Fruit fly (Drosophila melanogaster) whole organism, embryonic: Measurements from ENCODE around the gene Zip88E.

Source experiments
- Blimp-1 ChIP-seq: fragments of 200-800 bp; sonication (Bioruptor generic); optimal IDR thresholded peaks from 3 replicates; lab custom pipeline; 2018; ENCODE audit warnings: missing biosample characterization, missing genetic modification characterization, mild to moderate bottlenecking, moderate library complexity, missing genetic modification reagents
- Bteb2 ChIP-seq: fragments of 200-800 bp; sonication (Bioruptor generic); optimal IDR thresholded peaks from 2 replicates; lab custom pipeline; 2016; ENCODE audit warnings: missing biosample characterization, missing genetic modification characterization
- CG10274 ChIP-seq: fragments of 200-800 bp; sonication (Bioruptor generic); optimal IDR thresholded peaks from 3 replicates; lab custom pipeline; 2017; ENCODE audit warnings: missing biosample characterization, mild to moderate bottlenecking, missing genetic modification characterization
- CG11093 ChIP-seq: fragments of 200-800 bp; sonication (Bioruptor generic); IDR thresholded peaks from 3 replicates; pipeline ENCODE4 v1.3.6; 2022; ENCODE audit warnings: missing biosample characterization, missing genetic modification characterization
- CG13123 ChIP-seq: fragments of 200-800 bp; sonication (Bioruptor generic); optimal IDR thresholded peaks from 2 replicates; lab custom pipeline; 2016; ENCODE audit warnings: missing biosample characterization, missing genetic modification characterization
- CG13287 ChIP-seq: fragments of 200-800 bp; sonication (Bioruptor generic); IDR thresholded peaks from 2 replicates; pipeline ENCODE4 v1.3.6; 2022; ENCODE audit warnings: missing biosample characterization, missing genetic modification characterization; ENCODE audit not compliant: partially characterized antibody
- CG13775 ChIP-seq: fragments of 200-800 bp; sonication (Bioruptor generic); optimal IDR thresholded peaks from 3 replicates; lab custom pipeline; 2017; ENCODE audit warnings: missing biosample characterization, mild to moderate bottlenecking, missing genetic modification characterization
- CG17568 ChIP-seq: fragments of 200-800 bp; sonication (Bioruptor generic); optimal IDR thresholded peaks from 2 replicates; lab custom pipeline; 2018; ENCODE audit warnings: missing biosample characterization, mild to moderate bottlenecking, missing genetic modification characterization, moderate library complexity
- CG2712 ChIP-seq: fragments of 200-800 bp; optimal IDR thresholded peaks from 3 replicates; lab custom pipeline; 2019; ENCODE audit warnings: missing biosample characterization, mild to moderate bottlenecking, missing genetic modification characterization, moderate library complexity
- CG2889 ChIP-seq: fragments of 200-800 bp; sonication (Bioruptor generic); IDR thresholded peaks from 3 replicates; pipeline ENCODE4 v1.3.6; 2022; ENCODE audit warnings: missing biosample characterization, missing genetic modification characterization
- CG3163 ChIP-seq: fragments of 200-800 bp; sonication (Bioruptor generic); optimal IDR thresholded peaks from 3 replicates; lab custom pipeline; 2016; ENCODE audit warnings: missing biosample characterization, missing genetic modification characterization
- CG3847 ChIP-seq: fragments of 200-800 bp; sonication (Bioruptor generic); IDR thresholded peaks from 2 replicates; pipeline ENCODE4 v1.3.6; 2022; ENCODE audit warnings: missing biosample characterization, missing genetic modification characterization
- CG4360 ChIP-seq: fragments of 200-800 bp; sonication (Bioruptor generic); IDR thresholded peaks from 2 replicates; pipeline ENCODE4 v1.3.6; 2022; ENCODE audit warnings: missing biosample characterization, missing genetic modification characterization
- CG6175 ChIP-seq: fragments of 200-800 bp; sonication (Bioruptor generic); IDR thresholded peaks from 3 replicates; pipeline ENCODE4 v1.3.6; 2022; ENCODE audit warnings: missing biosample characterization, missing genetic modification characterization
- CG6689 ChIP-seq: fragments of 200-800 bp; sonication (Bioruptor generic); IDR thresholded peaks from 2 replicates; pipeline ENCODE4 v1.3.6; 2022; ENCODE audit warnings: missing biosample characterization, missing genetic modification characterization
- CG7786 ChIP-seq: fragments of 200-800 bp; sonication (Bioruptor generic); optimal IDR thresholded peaks from 2 replicates; lab custom pipeline; 2016; ENCODE audit warnings: missing biosample characterization, missing genetic modification characterization
- CoRest ChIP-seq: fragments of 200-800 bp; sonication (Bioruptor generic); optimal IDR thresholded peaks from 3 replicates; lab custom pipeline; 2018; ENCODE audit warnings: missing biosample characterization, mild to moderate bottlenecking, missing genetic modification characterization, moderate library complexity
- Doc3 ChIP-seq: fragments of 200-800 bp; sonication (Bioruptor generic); IDR thresholded peaks from 3 replicates; pipeline ENCODE4 v1.3.6; 2022; ENCODE audit warnings: missing biosample characterization, missing genetic modification characterization; ENCODE audit not compliant: partially characterized antibody
- Hr51 ChIP-seq, 2 experiments: fragments of 200-800 bp; sonication (Bioruptor generic); optimal IDR thresholded peaks; 2 replicates in 1 of 2; 3 replicates in 1 of 2; lab custom pipeline; 2016 to 2018; ENCODE audit warnings: missing biosample characterization in 2 of 2, missing genetic modification characterization in 2 of 2, mild to moderate bottlenecking in 1 of 2, moderate library complexity in 1 of 2
- Hsf ChIP-seq: fragments of 200-800 bp; sonication (Bioruptor generic); optimal IDR thresholded peaks from 3 replicates; lab custom pipeline; 2016; ENCODE audit warnings: missing biosample characterization, missing genetic modification characterization
- Med ChIP-seq: fragments of 200-800 bp; sonication (Bioruptor generic); peaks from one replicate; lab custom pipeline; 2016; ENCODE audit warnings: missing biosample characterization, missing genetic modification characterization, mild to moderate bottlenecking, inconsistent platforms, moderate library complexity
- Poxn ChIP-seq: fragments of 200-800 bp; sonication (Bioruptor generic); IDR thresholded peaks from 2 replicates; pipeline ENCODE4 v1.3.6; 2022; ENCODE audit warnings: missing biosample characterization, missing genetic modification characterization
- Six4 ChIP-seq: fragments of 200-800 bp; sonication (Bioruptor generic); optimal IDR thresholded peaks from 2 replicates; lab custom pipeline; 2016; ENCODE audit warnings: missing biosample characterization, missing genetic modification characterization
- Usf ChIP-seq: fragments of 200-800 bp; sonication (Bioruptor generic); optimal IDR thresholded peaks from 2 replicates; lab custom pipeline; 2017; ENCODE audit warnings: missing genotype, missing biosample characterization, missing genetic modification characterization
- Xbp1 ChIP-seq: fragments of 200-800 bp; sonication (Bioruptor generic); optimal IDR thresholded peaks from 3 replicates; lab custom pipeline; 2016; ENCODE audit warnings: missing biosample characterization, mild to moderate bottlenecking, missing genetic modification characterization
- bab2 ChIP-seq: fragments of 200-800 bp; sonication (Bioruptor generic); optimal IDR thresholded peaks from 2 replicates; lab custom pipeline; 2016; ENCODE audit warnings: missing biosample characterization, missing genetic modification characterization
- bcd ChIP-seq: fragments of 200-800 bp; sonication (Bioruptor generic); optimal IDR thresholded peaks from 2 replicates; lab custom pipeline; 2017; ENCODE audit warnings: missing biosample characterization, mild to moderate bottlenecking, missing genetic modification characterization
- bigmax ChIP-seq: fragments of 200-800 bp; sonication (Bioruptor generic); optimal IDR thresholded peaks from 2 replicates; lab custom pipeline; 2018; ENCODE audit warnings: missing biosample characterization, mild to moderate bottlenecking, missing genetic modification characterization
- bowl ChIP-seq: fragments of 200-800 bp; sonication (Bioruptor generic); IDR thresholded peaks from 2 replicates; pipeline ENCODE4 v1.3.6; 2022; ENCODE audit warnings: missing biosample characterization, missing genetic modification characterization
- br ChIP-seq: fragments of >200 bp; optimal IDR thresholded peaks from 2 replicates; lab custom pipeline; 2017
- cas ChIP-seq: fragments of 200-800 bp; sonication (Bioruptor generic); IDR thresholded peaks from 2 replicates; pipeline ENCODE4 v1.3.6; 2022; ENCODE audit warnings: missing biosample characterization, missing genetic modification characterization
- caup ChIP-seq: fragments of 200-800 bp; sonication (Bioruptor generic); optimal IDR thresholded peaks from 3 replicates; lab custom pipeline; 2017; ENCODE audit warnings: missing biosample characterization, mild to moderate bottlenecking, missing genetic modification characterization, moderate library complexity; ENCODE audit not compliant: severe bottlenecking
- corto ChIP-seq: fragments of 200-800 bp; sonication (Bioruptor generic); optimal IDR thresholded peaks from 2 replicates; lab custom pipeline; 2016; ENCODE audit warnings: missing biosample characterization, mild to moderate bottlenecking, missing genetic modification characterization, moderate library complexity
- fru ChIP-seq: fragments of >200 bp; optimal IDR thresholded peaks from 2 replicates; lab custom pipeline; 2017
- gcm ChIP-seq: fragments of 200-800 bp; sonication (Bioruptor generic); optimal IDR thresholded peaks from 2 replicates; lab custom pipeline; 2019; ENCODE audit warnings: missing biosample characterization, mild to moderate bottlenecking, missing genetic modification characterization, moderate library complexity
- gt ChIP-seq: fragments of 200-800 bp; sonication (Bioruptor generic); IDR thresholded peaks from 2 replicates; pipeline ENCODE4 v1.3.6; 2022; ENCODE audit warnings: missing biosample characterization, missing genetic modification characterization
- hth ChIP-seq: fragments of >200 bp; optimal IDR thresholded peaks from 2 replicates; lab custom pipeline; 2017; ENCODE audit warnings: inconsistent platforms
- inv ChIP-seq: fragments of 200-800 bp; sonication (Bioruptor generic); IDR thresholded peaks from 2 replicates; pipeline ENCODE4 v1.3.6; 2022; ENCODE audit warnings: missing biosample characterization, missing genetic modification characterization; ENCODE audit not compliant: partially characterized antibody
- kah ChIP-seq: fragments of 200-800 bp; sonication (Bioruptor generic); optimal IDR thresholded peaks from 2 replicates; lab custom pipeline; 2018; ENCODE audit warnings: missing biosample characterization, mild to moderate bottlenecking, missing genetic modification characterization
- kay ChIP-seq: fragments of 200-800 bp; sonication (Bioruptor generic); optimal IDR thresholded peaks from 2 replicates; lab custom pipeline; 2016; ENCODE audit warnings: missing biosample characterization, missing genetic modification characterization
- lab ChIP-seq: fragments of 200-800 bp; sonication (Bioruptor generic); optimal IDR thresholded peaks from 3 replicates; lab custom pipeline; 2017; ENCODE audit warnings: missing biosample characterization, missing genetic modification characterization, mild to moderate bottlenecking, moderate library complexity, missing genetic modification reagents
- otp ChIP-seq: fragments of 200-800 bp; sonication (Bioruptor generic); IDR thresholded peaks from 3 replicates; pipeline ENCODE4, ENCODE4 v1.3.6; 2022; ENCODE audit warnings: missing biosample characterization, missing genetic modification characterization
- prd ChIP-seq, 3 experiments: fragments of >200 bp in 2 of 3; fragments of 200-800 bp in 1 of 3; sonication (Bioruptor generic) in 1 of 3; optimal IDR thresholded peaks in 2 of 3; IDR thresholded peaks in 1 of 3; 2 replicates in 2 of 3; 3 replicates in 1 of 3; pipeline versions ENCODE4 v1.3.6 to Lab custom; 2017 to 2022; ENCODE audit warnings: missing biosample characterization in 1 of 3, missing genetic modification characterization in 1 of 3
- pros ChIP-seq: fragments of 200-800 bp; sonication (Bioruptor generic); optimal IDR thresholded peaks from 3 replicates; lab custom pipeline; 2019; ENCODE audit warnings: missing biosample characterization, mild to moderate bottlenecking, missing genetic modification characterization, moderate library complexity
- salm ChIP-seq: fragments of 200-800 bp; sonication (Bioruptor generic); optimal IDR thresholded peaks from 2 replicates; lab custom pipeline; 2018; ENCODE audit warnings: missing biosample characterization, mild to moderate bottlenecking, missing genetic modification characterization
- sc ChIP-seq, 3 experiments: fragments of >200 bp in 2 of 3; fragments of 200-800 bp in 1 of 3; sonication (Bioruptor generic) in 1 of 3; optimal IDR thresholded peaks; 2 replicates in 2 of 3; 3 replicates in 1 of 3; lab custom pipeline; 2017; ENCODE audit warnings: mild to moderate bottlenecking in 1 of 3, missing biosample characterization in 1 of 3, missing genetic modification characterization in 1 of 3, missing genetic modification reagents in 1 of 3
- tap ChIP-seq: fragments of 200-800 bp; optimal IDR thresholded peaks from 3 replicates; lab custom pipeline; 2019; ENCODE audit warnings: missing biosample characterization, mild to moderate bottlenecking, missing genetic modification characterization, moderate library complexity
- tgo ChIP-seq: fragments of 200-800 bp; sonication (Bioruptor generic); IDR thresholded peaks from 3 replicates; pipeline ENCODE4 v1.3.6; 2022; ENCODE audit warnings: missing biosample characterization, missing genetic modification characterization
- trem ChIP-seq: fragments of 200-800 bp; optimal IDR thresholded peaks from 3 replicates; lab custom pipeline; 2019; ENCODE audit warnings: missing biosample characterization, mild to moderate bottlenecking, missing genetic modification characterization, moderate library complexity
- zen ChIP-seq: fragments of 200-800 bp; sonication (Bioruptor generic); optimal IDR thresholded peaks from 3 replicates; lab custom pipeline; 2018; ENCODE audit warnings: missing biosample characterization, mild to moderate bottlenecking, missing genetic modification characterization, moderate library complexity

Gene Zip88E

dm6 chr3R:15275158-15275623 lies 6.7 kb downstream of the Zip88E start, which contains the start of the genes Cp190 and CG4338 (continued):
- no peak for TF ChIP-seq corto (GFP tag; lab: Kevin White, UChicago)
- peak; percentile 100 for TF ChIP-seq CoRest
- TF ChIP-seq Hr51 (GFP tag; optimal IDR thresholded peaks at IDR 0.05; lab: Kevin White, UChicago) = peak; percentile 94 to 98
- TF ChIP-seq CG13287 (GFP tag; lab: Robert Waterston, UW) = peak; percentile 80
- TF ChIP-seq tap (tag; lab: Kevin White, UChicago) = peak; percentile 98
- TF ChIP-seq bigmax (GFP tag; lab: Kevin White, UChicago) = peak; percentile 72
- TF ChIP-seq Blimp-1 = peak; percentile 97
- TF ChIP-seq prd (optimal IDR thresholded peaks at IDR 0.05; lab: Kevin White, UChicago) = no peak
- TF ChIP-seq prd (GFP tag; IDR thresholded peaks at IDR 0.05; lab: Robert Waterston, UW) = peak; percentile 98
- peak; percentile 94 for TF ChIP-seq CG2889 (GFP tag; lab: Robert Waterston, UW)
- peak; percentile 99 for TF ChIP-seq gcm (GFP tag; lab: Kevin White, UChicago)
- peak; percentile 98 for TF ChIP-seq CG3847
- TF ChIP-seq gt (GFP tag; lab: Robert Waterston, UW) = peak; percentile 91
- peak; percentile 61; the same call in 2 of the 3 replicates for TF ChIP-seq Doc3 (GFP tag; lab: Robert Waterston, UW)
- TF ChIP-seq bab2 (GFP tag; lab: Kevin White, UChicago) = peak; percentile 93
- peak; percentile 90 for TF ChIP-seq CG10274
- peak; percentile 96 for TF ChIP-seq CG11093 (GFP tag; lab: Robert Waterston, UW)
- peak; percentile 95 for TF ChIP-seq kah (GFP tag; lab: Kevin White, UChicago)
- peak; percentile 98 for TF ChIP-seq Xbp1 (GFP tag; lab: Kevin White, UChicago)
- peak; percentile 91 for TF ChIP-seq otp (GFP tag; lab: Robert Waterston, UW)
- TF ChIP-seq tgo = peak; percentile 97
- peak; percentile 84 for TF ChIP-seq bowl
- peak; percentile 98 for TF ChIP-seq lab (GFP tag; lab: Kevin White, UChicago)
- TF ChIP-seq CG6175 (GFP tag; lab: Robert Waterston, UW) = peak; percentile 90
- TF ChIP-seq kay (GFP tag; lab: Kevin White, UChicago) = peak; percentile 95
- TF ChIP-seq inv (GFP tag; lab: Robert Waterston, UW) = peak; percentile 71
- no peak for TF ChIP-seq fru (lab: Kevin White, UChicago)
- TF ChIP-seq caup (GFP tag; lab: Kevin White, UChicago) = peak; percentile 97
- TF ChIP-seq zen = peak; percentile 98
- TF ChIP-seq pros = peak; percentile 88
- TF ChIP-seq CG2712 (tag; lab: Kevin White, UChicago) = peak; percentile 99
- peak; percentile 98 for TF ChIP-seq salm (tag; lab: Kevin White, UChicago)
- peak; percentile 100 for TF ChIP-seq CG6689 (GFP tag; lab: Robert Waterston, UW)
- TF ChIP-seq CG4360 = peak; percentile 71
- TF ChIP-seq Hsf (GFP tag; lab: Kevin White, UChicago) = peak; percentile 96
- peak; percentile 87 for TF ChIP-seq CG7786 (GFP tag; lab: Kevin White, UChicago)
- TF ChIP-seq Med (GFP tag; lab: Kevin White, UChicago) = peak; percentile 98
- TF ChIP-seq br (lab: Kevin White, UChicago) = no peak
- TF ChIP-seq Usf (GFP tag; lab: Kevin White, UChicago) = peak; percentile 95
- peak; percentile 94 for TF ChIP-seq CG17568 (GFP tag; lab: Kevin White, UChicago)
- TF ChIP-seq CG13123 (GFP tag; lab: Kevin White, UChicago) = peak; percentile 95
- peak; percentile 89 for TF ChIP-seq Poxn (GFP tag; lab: Robert Waterston, UW)
- TF ChIP-seq cas (GFP tag; lab: Robert Waterston, UW) = peak; percentile 88
- peak; percentile 99 for TF ChIP-seq CG13775 (GFP tag; lab: Kevin White, UChicago)
- peak; percentile 98 for TF ChIP-seq Six4 (GFP tag; lab: Kevin White, UChicago)
- TF ChIP-seq Bteb2 (GFP tag; lab: Kevin White, UChicago) = peak; percentile 93
- no peak for TF ChIP-seq sc (optimal IDR thresholded peaks at IDR 0.05; lab: Kevin White, UChicago)
- TF ChIP-seq sc (GFP tag; optimal IDR thresholded peaks at IDR 0.05; lab: Kevin White, UChicago) = peak; percentile 97
- peak; percentile 97 for TF ChIP-seq trem
- no peak for TF ChIP-seq hth (lab: Kevin White, UChicago)
- peak; percentile 97 for TF ChIP-seq bcd (GFP tag; lab: Kevin White, UChicago)
- TF ChIP-seq CG3163 (GFP tag; lab: Kevin White, UChicago) = peak; percentile 63
